Worm (Caenorhabditis elegans) whole organism, midembryonic: Measurements from ENCODE around the gene T22C8.1.

Source experiments
- T22C8.4 ChIP-seq: fragments of 200-800 bp; sonication (Bioruptor generic); IDR thresholded peaks from 2 replicates; pipeline ENCODE4 v1.3.6; 2022; ENCODE audit warnings: missing genetic modification characterization, missing compliant biosample characterization
- cog-1 ChIP-seq: sonication (generic microtip); optimal IDR thresholded peaks from 2 replicates; lab custom pipeline; 2016; ENCODE audit warnings: missing genetic modification characterization, missing compliant biosample characterization
- flt-1 ChIP-seq: fragments of 200-800 bp; sonication (Bioruptor generic); IDR thresholded peaks from 2 replicates; pipeline ENCODE4 v1.3.6; 2022; ENCODE audit warnings: missing genetic modification characterization, missing compliant biosample characterization
- klf-2 ChIP-seq: fragments of 200-800 bp; sonication (Bioruptor generic); conservative IDR thresholded peaks from 2 replicates; pipeline ENCODE4 v1.3.6; 2022; ENCODE audit warnings: missing genetic modification reagents, missing genetic modification characterization, missing compliant biosample characterization
- med-1 ChIP-seq: sonication (generic microtip); optimal IDR thresholded peaks from 2 replicates; lab custom pipeline; 2017; ENCODE audit warnings: missing genetic modification characterization, mild to moderate bottlenecking, missing compliant biosample characterization, antibody characterized with exemption, missing genetic modification reagents; ENCODE audit not compliant: insufficient read depth
- ref-1 ChIP-seq: fragments of 200-800 bp; sonication (Bioruptor generic); conservative IDR thresholded peaks from 2 replicates; pipeline ENCODE4 v1.3.6; 2022; ENCODE audit warnings: missing genetic modification reagents, missing genetic modification characterization, missing compliant biosample characterization
- tab-1 ChIP-seq: fragments of 200-800 bp; sonication (Bioruptor generic); IDR thresholded peaks from 2 replicates; pipeline ENCODE4 v1.3.6; 2022; ENCODE audit warnings: missing genetic modification characterization, missing compliant biosample characterization
- ztf-23 ChIP-seq: fragments of 200-800 bp; sonication (Bioruptor generic); IDR thresholded peaks from 2 replicates; pipeline ENCODE4 v1.3.6; 2022; ENCODE audit warnings: missing genetic modification reagents, missing genetic modification characterization, missing compliant biosample characterization
- ztf-29 ChIP-seq: fragments of 200-800 bp; sonication (Bioruptor generic); IDR thresholded peaks from 2 replicates; pipeline ENCODE4 v1.3.6; 2022; ENCODE audit warnings: missing genetic modification reagents, missing genetic modification characterization, missing compliant biosample characterization

Gene T22C8.1

ce11 chrII:8610085-8610484 lies 2.5 kb upstream of the T22C8.1 start, which contains the start of gene F28C6.9:
Gene F28C6.9, minus strand, starts transcription at chrII:8610185.
- TF ChIP-seq T22C8.4 (no peak), cog-1 (no peak), med-1 (no peak), ref-1 (GFP tag; lab: Robert Waterston, UW) (no peak), tab-1 (GFP tag; lab: Robert Waterston, UW) (no peak), klf-2 (GFP tag; lab: Robert Waterston, UW) (no peak), ztf-29 (GFP tag; lab: Robert Waterston, UW) (no peak), flt-1 (GFP tag; lab: Robert Waterston, UW) (no peak), ztf-23 (GFP tag; lab: Robert Waterston, UW) (no peak)

- TF ChIP-seq ref-1 (GFP tag; lab: Robert Waterston, UW), result no peak
- TF ChIP-seq med-1, result no peak
- no peak for TF ChIP-seq cog-1
- TF ChIP-seq tab-1 (GFP tag; lab: Robert Waterston, UW), result no peak
- TF ChIP-seq T22C8.4, result no peak
- no peak for TF ChIP-seq flt-1 (GFP tag; lab: Robert Waterston, UW)
- TF ChIP-seq ztf-29 (GFP tag; lab: Robert Waterston, UW), result no peak
- no peak for TF ChIP-seq klf-2 (GFP tag; lab: Robert Waterston, UW)
- no peak for TF ChIP-seq ztf-23 (GFP tag; lab: Robert Waterston, UW)
These were observed 2.0 kb upstream of the T22C8.1 start for ce11 chrII:8610585-8610984.

- TF ChIP-seq med-1 (no peak), T22C8.4 (no peak), flt-1 (GFP tag; lab: Robert Waterston, UW) (no peak), ref-1 (GFP tag; lab: Robert Waterston, UW) (no peak), tab-1 (GFP tag; lab: Robert Waterston, UW) (no peak), klf-2 (GFP tag; lab: Robert Waterston, UW) (no peak), cog-1 (no peak), ztf-23 (GFP tag; lab: Robert Waterston, UW) (no peak), ztf-29 (GFP tag; lab: Robert Waterston, UW) (no peak)
These were observed 1.2 kb upstream of the T22C8.1 start for ce11 chrII:8611330-8611729.

ce11 chrII:8616155-8616554 lies 3.6 kb downstream of the T22C8.1 start:
- TF ChIP-seq ztf-29 (GFP tag; lab: Robert Waterston, UW) (no peak), T22C8.4 (no peak), ref-1 (GFP tag; lab: Robert Waterston, UW) (no peak), klf-2 (GFP tag; lab: Robert Waterston, UW) (no peak), med-1 (no peak)

ce11 chrII:8617516-8617915 lies 4.9 kb downstream of the T22C8.1 start, which contains the start of gene chhy-1:
Gene chhy-1, minus strand, starts transcription at chrII:8617616.
- TF ChIP-seq ztf-29 (GFP tag; lab: Robert Waterston, UW) (no peak), T22C8.4 (no peak), ztf-23 (GFP tag; lab: Robert Waterston, UW) (no peak), klf-2 (GFP tag; lab: Robert Waterston, UW) (no peak), cog-1 (no peak), med-1 (no peak), flt-1 (GFP tag; lab: Robert Waterston, UW) (no peak), tab-1 (GFP tag; lab: Robert Waterston, UW) (no peak), ref-1 (GFP tag; lab: Robert Waterston, UW) (no peak)

ce11 chrII:8621883-8622282 lies 9.3 kb downstream of the T22C8.1 start, which contains the start of gene T22C8.3:
Gene T22C8.3, minus strand, starts transcription at chrII:8621983.
- TF ChIP-seq klf-2 (GFP tag; lab: Robert Waterston, UW), result no peak
- TF ChIP-seq flt-1 (GFP tag; lab: Robert Waterston, UW), result no peak
- no peak for TF ChIP-seq ztf-29 (GFP tag; lab: Robert Waterston, UW)
- no peak for TF ChIP-seq T22C8.4
- TF ChIP-seq ref-1 (GFP tag; lab: Robert Waterston, UW), result no peak
- no peak for TF ChIP-seq med-1
- TF ChIP-seq tab-1 (GFP tag; lab: Robert Waterston, UW), result no peak
- no peak for TF ChIP-seq cog-1
- no peak for TF ChIP-seq ztf-23 (GFP tag; lab: Robert Waterston, UW)

- TF ChIP-seq ztf-29 (GFP tag; lab: Robert Waterston, UW), result no peak
- no peak for TF ChIP-seq med-1
- no peak for TF ChIP-seq klf-2 (GFP tag; lab: Robert Waterston, UW)
- TF ChIP-seq flt-1 (GFP tag; lab: Robert Waterston, UW), result no peak
- no peak for TF ChIP-seq T22C8.4
- no peak for TF ChIP-seq ref-1 (GFP tag; lab: Robert Waterston, UW)
- TF ChIP-seq ztf-23 (GFP tag; lab: Robert Waterston, UW), result no peak
- no peak for TF ChIP-seq tab-1 (GFP tag; lab: Robert Waterston, UW)
- no peak for TF ChIP-seq cog-1
These were observed 10.8 kb downstream of the T22C8.1 start, which contains the start of gene T22C8.4 for ce11 chrII:8623396-8623795. Gene T22C8.4, minus strand, starts transcription at chrII:8623496.

ce11 chrII:8625163-8625562 lies 12.6 kb downstream of the T22C8.1 start, which contains the start of gene sptf-2:
Gene sptf-2, plus strand, starts transcription at chrII:8625459.
- TF ChIP-seq cog-1 (no peak), flt-1 (GFP tag; lab: Robert Waterston, UW) (no peak), med-1 (no peak), klf-2 (GFP tag; lab: Robert Waterston, UW) (no peak), T22C8.4 (no peak)

- no peak for TF ChIP-seq klf-2 (GFP tag; lab: Robert Waterston, UW)
- no peak for TF ChIP-seq tab-1 (GFP tag; lab: Robert Waterston, UW)
- no peak for TF ChIP-seq flt-1 (GFP tag; lab: Robert Waterston, UW)
- no peak for TF ChIP-seq ref-1 (GFP tag; lab: Robert Waterston, UW)
- no peak for TF ChIP-seq med-1
- no peak for TF ChIP-seq ztf-29 (GFP tag; lab: Robert Waterston, UW)
- TF ChIP-seq cog-1, result no peak
- TF ChIP-seq T22C8.4, result no peak
- TF ChIP-seq ztf-23 (GFP tag; lab: Robert Waterston, UW), result no peak
These were observed 14.0 kb downstream of the T22C8.1 start for ce11 chrII:8626598-8626997.

ce11 chrII:8627907-8628306 lies 15.3 kb downstream of the T22C8.1 start:
- TF ChIP-seq med-1, result no peak
